Worm (Caenorhabditis elegans) whole organism, L1 larva: ENCODE data around the gene scl-13.

ENCODE experiments used
- jun-1 ChIP-seq: fragments of 150-350 bp; optimal IDR thresholded peaks from 2 replicates; lab custom pipeline; 2014; ENCODE audit warnings: missing biosample characterization, missing genetic modification reagents, missing genetic modification characterization
- nhr-237 ChIP-seq: fragments of 150-350 bp; optimal IDR thresholded peaks from 2 replicates; lab custom pipeline; 2014; ENCODE audit warnings: missing biosample characterization, missing genetic modification characterization

- TF ChIP-seq jun-1 (tag; lab: Kevin White, UChicago) (no peak), nhr-237 (tag; lab: Kevin White, UChicago) (no peak)
Measured at ce11 chrV:3776086-3776589, 35.3 kb downstream of the scl-13 start, which contains the start of gene cysl-3.
